Fruit fly (Drosophila melanogaster) whole organism, embryonic: ENCODE data around the gene Mo25.
A peak's percentile ranks its signal among the peaks of the same experiment; 100 is the strongest.

Experiments
- ATbp ChIP-seq: fragments of 200-800 bp; sonication (Bioruptor generic); optimal IDR thresholded peaks from 2 replicates; lab custom pipeline; 2017; ENCODE audit warnings: missing biosample characterization, mild to moderate bottlenecking, missing genetic modification characterization, missing genetic modification reagents
- BEAF-32 ChIP-seq: fragments of 200-800 bp; sonication (Bioruptor generic); optimal IDR thresholded peaks from 3 replicates; lab custom pipeline; 2017; ENCODE audit warnings: missing biosample characterization, missing genetic modification characterization, mild to moderate bottlenecking, moderate library complexity, missing genetic modification reagents
- C15 ChIP-seq: fragments of 200-800 bp; sonication (Bioruptor generic); IDR thresholded peaks from 3 replicates; pipeline ENCODE4 v1.3.6; 2022; ENCODE audit warnings: missing biosample characterization, missing genetic modification characterization
- CG10462 ChIP-seq: fragments of 200-800 bp; sonication (Bioruptor generic); optimal IDR thresholded peaks from 2 replicates; lab custom pipeline; 2016; ENCODE audit warnings: missing biosample characterization, missing genetic modification characterization
- CG11085 ChIP-seq: fragments of 200-800 bp; sonication (Bioruptor generic); IDR thresholded peaks from 2 replicates; pipeline ENCODE4 v1.3.6; 2022; ENCODE audit warnings: missing biosample characterization, missing genetic modification characterization
- CG11696 ChIP-seq: fragments of 200-800 bp; sonication (Bioruptor generic); IDR thresholded peaks from 2 replicates; pipeline ENCODE4 v1.3.6; 2022; ENCODE audit warnings: missing biosample characterization, missing genetic modification characterization
- CG12219 ChIP-seq: fragments of 200-800 bp; sonication (Bioruptor generic); optimal IDR thresholded peaks from 3 replicates; lab custom pipeline; 2018; ENCODE audit warnings: missing biosample characterization, mild to moderate bottlenecking, missing genetic modification characterization
- CG13123 ChIP-seq: fragments of 200-800 bp; sonication (Bioruptor generic); optimal IDR thresholded peaks from 2 replicates; lab custom pipeline; 2016; ENCODE audit warnings: missing biosample characterization, missing genetic modification characterization
- CG13624 ChIP-seq: fragments of 200-800 bp; sonication (Bioruptor generic); optimal IDR thresholded peaks from 2 replicates; lab custom pipeline; 2016; ENCODE audit warnings: missing biosample characterization, missing genetic modification characterization
- CG15696 ChIP-seq: fragments of 200-800 bp; sonication (Bioruptor generic); optimal IDR thresholded peaks from 2 replicates; lab custom pipeline; 2019; ENCODE audit warnings: missing biosample characterization, mild to moderate bottlenecking, missing genetic modification characterization, moderate library complexity
- CG17385 ChIP-seq: fragments of 200-800 bp; sonication (Bioruptor generic); optimal IDR thresholded peaks from 3 replicates; lab custom pipeline; 2018; ENCODE audit warnings: missing biosample characterization, mild to moderate bottlenecking, missing genetic modification characterization
- CG17829 ChIP-seq: fragments of 200-800 bp; optimal IDR thresholded peaks from 2 replicates; lab custom pipeline; 2019; ENCODE audit warnings: missing biosample characterization, mild to moderate bottlenecking, missing genetic modification characterization, moderate library complexity
- CG18764 ChIP-seq: fragments of 200-800 bp; sonication (Bioruptor generic); optimal IDR thresholded peaks from 3 replicates; lab custom pipeline; 2016; ENCODE audit warnings: missing biosample characterization, missing genetic modification characterization
- CG31441 ChIP-seq: fragments of 200-800 bp; sonication (Bioruptor generic); IDR thresholded peaks from 2 replicates; pipeline ENCODE4 v1.3.6; 2022; ENCODE audit warnings: missing biosample characterization, missing genetic modification characterization
- CG32767 ChIP-seq: fragments of 200-800 bp; sonication (Bioruptor generic); IDR thresholded peaks from 2 replicates; pipeline ENCODE4 v1.3.6; 2022; ENCODE audit warnings: missing biosample characterization, missing genetic modification characterization
- CG32772 ChIP-seq: fragments of 200-800 bp; sonication (Bioruptor generic); IDR thresholded peaks from 2 replicates; pipeline ENCODE4 v1.3.6; 2022; ENCODE audit warnings: missing biosample characterization, missing genetic modification characterization
- CG3407 ChIP-seq: fragments of 200-800 bp; sonication (Bioruptor generic); optimal IDR thresholded peaks from 2 replicates; lab custom pipeline; 2018; ENCODE audit warnings: missing biosample characterization, mild to moderate bottlenecking, missing genetic modification characterization
- CG34422 ChIP-seq: fragments of 200-800 bp; sonication (Bioruptor generic); IDR thresholded peaks from 3 replicates; pipeline ENCODE4 v1.3.6; 2022; ENCODE audit warnings: missing biosample characterization, missing genetic modification characterization
- CG3726 ChIP-seq: fragments of 200-800 bp; sonication (Bioruptor generic); IDR thresholded peaks from 3 replicates; pipeline ENCODE4, ENCODE4 v1.3.6; 2022; ENCODE audit warnings: missing biosample characterization, missing genetic modification characterization
- CG3838 ChIP-seq: fragments of 200-800 bp; sonication (Bioruptor generic); optimal IDR thresholded peaks from 3 replicates; lab custom pipeline; 2016; ENCODE audit warnings: missing biosample characterization, missing genetic modification characterization
- CG4360 ChIP-seq: fragments of 200-800 bp; sonication (Bioruptor generic); IDR thresholded peaks from 2 replicates; pipeline ENCODE4 v1.3.6; 2022; ENCODE audit warnings: missing biosample characterization, missing genetic modification characterization
- CG4854 ChIP-seq: fragments of 200-800 bp; sonication (Bioruptor generic); optimal IDR thresholded peaks from 2 replicates; lab custom pipeline; 2016; ENCODE audit warnings: missing biosample characterization, missing genetic modification characterization, inconsistent platforms
- CG6654 ChIP-seq: fragments of 200-800 bp; sonication (Bioruptor generic); optimal IDR thresholded peaks from 2 replicates; lab custom pipeline; 2017; ENCODE audit warnings: missing biosample characterization, mild to moderate bottlenecking, missing genetic modification characterization
- CG7928 ChIP-seq: fragments of 200-800 bp; sonication (Bioruptor generic); optimal IDR thresholded peaks from 2 replicates; lab custom pipeline; 2017; ENCODE audit warnings: missing biosample characterization, mild to moderate bottlenecking, missing genetic modification characterization
- CG8089 ChIP-seq: fragments of 200-800 bp; sonication (Bioruptor generic); optimal IDR thresholded peaks from 3 replicates; lab custom pipeline; 2016; ENCODE audit warnings: missing biosample characterization, missing genetic modification characterization
- CG8478 ChIP-seq: fragments of >200 bp; optimal IDR thresholded peaks from 2 replicates; lab custom pipeline; 2018
- D19A ChIP-seq: fragments of 200-800 bp; optimal IDR thresholded peaks from 3 replicates; lab custom pipeline; 2019; ENCODE audit warnings: missing biosample characterization, mild to moderate bottlenecking, missing genetic modification characterization, moderate library complexity
- D19B ChIP-seq: fragments of 200-800 bp; sonication (Bioruptor generic); optimal IDR thresholded peaks from 2 replicates; lab custom pipeline; 2017; ENCODE audit warnings: missing biosample characterization, mild to moderate bottlenecking, missing genetic modification characterization
- Dref ChIP-seq: fragments of 200-800 bp; sonication (Bioruptor generic); IDR thresholded peaks from 2 replicates; pipeline ENCODE4 v1.3.6; 2022; ENCODE audit warnings: missing biosample characterization, missing genetic modification characterization
- ERR ChIP-seq: fragments of 200-800 bp; sonication (Bioruptor generic); optimal IDR thresholded peaks from 2 replicates; lab custom pipeline; 2016; ENCODE audit warnings: missing biosample characterization, missing genetic modification characterization
- Eip74EF ChIP-seq, 2 experiments: fragments of 200-800 bp in 1 of 2; fragments of >200 bp in 1 of 2; sonication (Bioruptor generic) in 1 of 2; optimal IDR thresholded peaks; 2 replicates each; lab custom pipeline; 2017 to 2019; ENCODE audit warnings: missing biosample characterization in 2 of 2, missing genetic modification characterization in 2 of 2, mild to moderate bottlenecking in 1 of 2, moderate library complexity in 1 of 2
- Hey ChIP-seq: fragments of 200-800 bp; sonication (Bioruptor generic); optimal IDR thresholded peaks from 3 replicates; lab custom pipeline; 2018; ENCODE audit warnings: missing biosample characterization, mild to moderate bottlenecking, missing genetic modification characterization
- Mad ChIP-seq: fragments of 200-800 bp; sonication (Bioruptor generic); optimal IDR thresholded peaks from 2 replicates; lab custom pipeline; 2016; ENCODE audit warnings: missing biosample characterization, missing genetic modification characterization
- Myb ChIP-seq: fragments of 200-800 bp; sonication (Bioruptor generic); optimal IDR thresholded peaks from 2 replicates; lab custom pipeline; 2016; ENCODE audit warnings: missing biosample characterization, missing genetic modification characterization
- Side ChIP-seq: fragments of 200-800 bp; sonication (Bioruptor generic); optimal IDR thresholded peaks from 2 replicates; lab custom pipeline; 2016; ENCODE audit warnings: missing biosample characterization, missing genetic modification characterization
- btn ChIP-seq: fragments of 200-800 bp; sonication (Bioruptor generic); optimal IDR thresholded peaks from 2 replicates; lab custom pipeline; 2016; ENCODE audit warnings: missing biosample characterization, missing genetic modification characterization
- chinmo ChIP-seq: fragments of 200-800 bp; sonication (Bioruptor generic); IDR thresholded peaks from 4 replicates; pipeline ENCODE4 v1.3.6; 2022; ENCODE audit warnings: missing biosample characterization, missing genetic modification characterization; ENCODE audit not compliant: partially characterized antibody
- dm ChIP-seq: fragments of 200-800 bp; sonication (Bioruptor generic); optimal IDR thresholded peaks from 3 replicates; lab custom pipeline; 2016; ENCODE audit warnings: missing biosample characterization, missing genetic modification characterization
- dmrt11E ChIP-seq: fragments of 200-800 bp; sonication (Bioruptor generic); optimal IDR thresholded peaks from 3 replicates; lab custom pipeline; 2018; ENCODE audit warnings: missing biosample characterization, mild to moderate bottlenecking, missing genetic modification characterization, moderate library complexity
- fd3F ChIP-seq: fragments of 200-800 bp; sonication (Bioruptor generic); optimal IDR thresholded peaks from 2 replicates; lab custom pipeline; 2018; ENCODE audit warnings: missing biosample characterization, mild to moderate bottlenecking, missing genetic modification characterization, moderate library complexity
- hkb ChIP-seq, 2 experiments: fragments of 200-800 bp in 1 of 2; fragments of >200 bp in 1 of 2; sonication (Bioruptor generic) in 1 of 2; IDR thresholded peaks in 1 of 2; optimal IDR thresholded peaks in 1 of 2; 2 replicates each; pipeline versions ENCODE4 v1.3.6 to Lab custom; 2017 to 2022; ENCODE audit warnings: missing biosample characterization in 1 of 2, missing genetic modification characterization in 1 of 2
- odd ChIP-seq: fragments of 200-800 bp; sonication (Bioruptor generic); optimal IDR thresholded peaks from 2 replicates; lab custom pipeline; 2017; ENCODE audit warnings: missing biosample characterization, mild to moderate bottlenecking, missing genetic modification characterization
- pfk ChIP-seq: fragments of 200-800 bp; sonication (Bioruptor generic); optimal IDR thresholded peaks from 2 replicates; lab custom pipeline; 2018; ENCODE audit warnings: missing biosample characterization, mild to moderate bottlenecking, missing genetic modification characterization, moderate library complexity
- ranshi ChIP-seq: fragments of 200-800 bp; sonication (Bioruptor generic); IDR thresholded peaks from 2 replicates; pipeline ENCODE4 v1.3.6; 2022; ENCODE audit warnings: missing biosample characterization, missing genetic modification characterization
- rib ChIP-seq: fragments of 200-800 bp; sonication (Bioruptor generic); IDR thresholded peaks from 2 replicates; pipeline ENCODE4 v1.3.6; 2022; ENCODE audit warnings: missing biosample characterization, missing genetic modification characterization
- stc ChIP-seq: fragments of 200-800 bp; sonication (Bioruptor generic); IDR thresholded peaks from 2 replicates; pipeline ENCODE4 v1.3.6; 2022; ENCODE audit warnings: missing biosample characterization, missing genetic modification characterization
- tgo ChIP-seq: fragments of 200-800 bp; sonication (Bioruptor generic); IDR thresholded peaks from 3 replicates; pipeline ENCODE4 v1.3.6; 2022; ENCODE audit warnings: missing biosample characterization, missing genetic modification characterization
- tin ChIP-seq: fragments of 200-800 bp; sonication (Bioruptor generic); optimal IDR thresholded peaks from 3 replicates; lab custom pipeline; 2016; ENCODE audit warnings: missing biosample characterization, missing genetic modification characterization
- wor ChIP-seq: fragments of 200-800 bp; sonication (Bioruptor generic); IDR thresholded peaks from 2 replicates; pipeline ENCODE4 v1.3.6; 2022; ENCODE audit warnings: missing biosample characterization, missing genetic modification characterization
- z ChIP-seq: fragments of 200-800 bp; sonication (Bioruptor generic); IDR thresholded peaks from 3 replicates; pipeline ENCODE4 v1.3.6; 2022; ENCODE audit warnings: missing biosample characterization, missing genetic modification characterization
- zen2 ChIP-seq: fragments of 200-800 bp; sonication (Bioruptor generic); IDR thresholded peaks from 3 replicates; pipeline ENCODE4 v1.3.6; 2022; ENCODE audit warnings: missing biosample characterization, missing genetic modification characterization; ENCODE audit not compliant: partially characterized antibody

The Mo25 gene

dm6 chr3L:16582678-16583315, 32.5 kb downstream of the Mo25 start, which contains the start of gene Rpn12 (continued):
- no peak for TF ChIP-seq ATbp (GFP tag; lab: Kevin White, UChicago)
- TF ChIP-seq pfk (GFP tag; lab: Kevin White, UChicago), result no peak
- no peak for TF ChIP-seq stc (GFP tag; lab: Robert Waterston, UW)
- no peak for TF ChIP-seq btn (GFP tag; lab: Kevin White, UChicago)
- TF ChIP-seq wor, result no peak
- TF ChIP-seq CG12219, result no peak
- no peak for TF ChIP-seq CG18764 (GFP tag; lab: Kevin White, UChicago)
- TF ChIP-seq CG3838 (GFP tag; lab: Kevin White, UChicago), result no peak
- TF ChIP-seq hkb (optimal IDR thresholded peaks at IDR 0.05; lab: Kevin White, UChicago), result no peak
- no peak for TF ChIP-seq hkb (GFP tag; IDR thresholded peaks at IDR 0.05; lab: Robert Waterston, UW)
- TF ChIP-seq CG31441 (GFP tag; lab: Robert Waterston, UW), result 0 out of 2 replicates have a peak, but pooled peaks have one; percentile 29
- TF ChIP-seq CG13123 (GFP tag; lab: Kevin White, UChicago), result no peak
- no peak for TF ChIP-seq ranshi (GFP tag; lab: Robert Waterston, UW)
- TF ChIP-seq D19B (GFP tag; lab: Kevin White, UChicago), result no peak
- no peak for TF ChIP-seq CG34422 (GFP tag; lab: Robert Waterston, UW)
- no peak for TF ChIP-seq CG10462 (GFP tag; lab: Kevin White, UChicago)
- TF ChIP-seq CG6654, result no peak
- no peak for TF ChIP-seq CG11696
- no peak for TF ChIP-seq CG32767 (GFP tag; lab: Robert Waterston, UW)
- no peak for TF ChIP-seq CG15696
- TF ChIP-seq CG8089 (GFP tag; lab: Kevin White, UChicago), result no peak
- TF ChIP-seq Mad (GFP tag; lab: Kevin White, UChicago), result no peak
- peak; percentile 43 for TF ChIP-seq CG13624
- no peak for TF ChIP-seq ERR (GFP tag; lab: Kevin White, UChicago)
- no peak for TF ChIP-seq Side (GFP tag; lab: Kevin White, UChicago)
- TF ChIP-seq zen2 (GFP tag; lab: Robert Waterston, UW), result peak; percentile 80
- TF ChIP-seq BEAF-32 (GFP tag; lab: Kevin White, UChicago), result peak; percentile 79
- no peak for TF ChIP-seq C15
- TF ChIP-seq CG3407, result no peak
- TF ChIP-seq CG8478 (lab: Kevin White, UChicago), result no peak
- TF ChIP-seq CG4360 (GFP tag; lab: Robert Waterston, UW), result no peak
- TF ChIP-seq odd (GFP tag; lab: Kevin White, UChicago), result no peak
- no peak for TF ChIP-seq dmrt11E (tag; lab: Kevin White, UChicago)
- no peak for TF ChIP-seq CG4854
- TF ChIP-seq tin, result peak; percentile 5
- no peak for TF ChIP-seq CG17385 (GFP tag; lab: Kevin White, UChicago)
- no peak for TF ChIP-seq Eip74EF (GFP tag; optimal IDR thresholded peaks at IDR 0.05; lab: Kevin White, UChicago)
- peak; percentile 31 for TF ChIP-seq dm
- peak; percentile 88 for TF ChIP-seq Dref (GFP tag; lab: Robert Waterston, UW)
- TF ChIP-seq chinmo (GFP tag; lab: Robert Waterston, UW), result no peak
- peak; percentile 42 for TF ChIP-seq CG17829 (tag; lab: Kevin White, UChicago)
- no peak for TF ChIP-seq Myb (GFP tag; lab: Kevin White, UChicago)
- no peak for TF ChIP-seq CG11085 (GFP tag; lab: Robert Waterston, UW)
- no peak for TF ChIP-seq Hey (tag; lab: Kevin White, UChicago)
- no peak for TF ChIP-seq tgo (GFP tag; lab: Robert Waterston, UW)
- TF ChIP-seq CG7928 (GFP tag; lab: Kevin White, UChicago), result peak; percentile 86
- no peak for TF ChIP-seq fd3F (GFP tag; lab: Kevin White, UChicago)
- TF ChIP-seq z (GFP tag; lab: Robert Waterston, UW), result no peak
- no peak for TF ChIP-seq CG32772 (GFP tag; lab: Robert Waterston, UW)
- 0 out of 2 replicates have a peak, but pooled peaks have one; percentile 21 for TF ChIP-seq rib (GFP tag; lab: Robert Waterston, UW)
- no peak for TF ChIP-seq CG3726 (GFP tag; lab: Robert Waterston, UW)
- TF ChIP-seq D19A (tag; lab: Kevin White, UChicago), result peak; percentile 15
